Fruit fly (Drosophila melanogaster) whole organism, embryonic: ENCODE data around the gene spg.

Source experiments
- ATbp ChIP-seq: fragments of 200-800 bp; sonication (Bioruptor generic); optimal IDR thresholded peaks from 2 replicates; lab custom pipeline; 2017; ENCODE audit warnings: missing biosample characterization, mild to moderate bottlenecking, missing genetic modification characterization, missing genetic modification reagents
- Atf3 ChIP-seq: fragments of 200-800 bp; sonication (Bioruptor generic); optimal IDR thresholded peaks from 3 replicates; lab custom pipeline; 2016; ENCODE audit warnings: missing biosample characterization, missing genetic modification characterization
- Awh ChIP-seq: fragments of 200-800 bp; sonication (Bioruptor generic); IDR thresholded peaks from 2 replicates; pipeline ENCODE4, ENCODE4 v1.3.6; 2022; ENCODE audit warnings: missing biosample characterization, missing genetic modification characterization
- B-H2 ChIP-seq: fragments of 200-800 bp; sonication (Bioruptor generic); optimal IDR thresholded peaks from 2 replicates; lab custom pipeline; 2018; ENCODE audit warnings: missing biosample characterization, mild to moderate bottlenecking, missing genetic modification characterization
- Bteb2 ChIP-seq: fragments of 200-800 bp; sonication (Bioruptor generic); optimal IDR thresholded peaks from 2 replicates; lab custom pipeline; 2016; ENCODE audit warnings: missing biosample characterization, missing genetic modification characterization
- C15 ChIP-seq: fragments of 200-800 bp; sonication (Bioruptor generic); IDR thresholded peaks from 3 replicates; pipeline ENCODE4 v1.3.6; 2022; ENCODE audit warnings: missing biosample characterization, missing genetic modification characterization
- CG11247 ChIP-seq: fragments of 200-800 bp; sonication (Bioruptor generic); IDR thresholded peaks from 2 replicates; pipeline ENCODE4 v1.3.6; 2022; ENCODE audit warnings: missing biosample characterization, missing genetic modification characterization
- CG11398 ChIP-seq: fragments of 200-800 bp; sonication (Bioruptor generic); optimal IDR thresholded peaks from 2 replicates; lab custom pipeline; 2016; ENCODE audit warnings: missing biosample characterization, missing genetic modification characterization
- CG14014 ChIP-seq: fragments of 200-800 bp; sonication (Bioruptor generic); IDR thresholded peaks from 2 replicates; pipeline ENCODE4 v1.3.6; 2022; ENCODE audit warnings: missing biosample characterization, missing genetic modification characterization
- CG14441 ChIP-seq: fragments of 200-800 bp; sonication (Bioruptor generic); IDR thresholded peaks from 2 replicates; pipeline ENCODE4 v1.3.6; 2022; ENCODE audit warnings: missing biosample characterization, missing genetic modification characterization
- CG14667 ChIP-seq: fragments of 200-800 bp; sonication (Bioruptor generic); IDR thresholded peaks from 2 replicates; pipeline ENCODE4 v1.3.6; 2022; ENCODE audit warnings: missing biosample characterization, missing genetic modification characterization
- CG14965 ChIP-seq: fragments of 200-800 bp; sonication (Bioruptor generic); optimal IDR thresholded peaks from 2 replicates; lab custom pipeline; 2016; ENCODE audit warnings: missing biosample characterization, missing genetic modification characterization, borderline replicate concordance
- CG17802 ChIP-seq: fragments of 200-800 bp; sonication (Bioruptor generic); optimal IDR thresholded peaks from 2 replicates; lab custom pipeline; 2018; ENCODE audit warnings: missing biosample characterization, mild to moderate bottlenecking, missing genetic modification characterization, moderate library complexity
- CG18262 ChIP-seq: fragments of 200-800 bp; optimal IDR thresholded peaks from 3 replicates; lab custom pipeline; 2019; ENCODE audit warnings: missing biosample characterization, mild to moderate bottlenecking, missing genetic modification characterization, moderate library complexity
- CG7357 ChIP-seq: fragments of 200-800 bp; sonication (Bioruptor generic); IDR thresholded peaks from 3 replicates; pipeline ENCODE4 v1.3.6; 2022; ENCODE audit warnings: missing biosample characterization, missing genetic modification characterization
- CG7745 ChIP-seq: fragments of 200-800 bp; sonication (Bioruptor generic); optimal IDR thresholded peaks from 2 replicates; lab custom pipeline; 2018; ENCODE audit warnings: missing biosample characterization, mild to moderate bottlenecking, missing genetic modification characterization, moderate library complexity
- CG7786 ChIP-seq: fragments of 200-800 bp; sonication (Bioruptor generic); optimal IDR thresholded peaks from 2 replicates; lab custom pipeline; 2016; ENCODE audit warnings: missing biosample characterization, missing genetic modification characterization
- CG8089 ChIP-seq: fragments of 200-800 bp; sonication (Bioruptor generic); optimal IDR thresholded peaks from 3 replicates; lab custom pipeline; 2016; ENCODE audit warnings: missing biosample characterization, missing genetic modification characterization
- CG9797 ChIP-seq: fragments of 200-800 bp; sonication (Bioruptor generic); optimal IDR thresholded peaks from 3 replicates; lab custom pipeline; 2018; ENCODE audit warnings: missing biosample characterization, mild to moderate bottlenecking, missing genetic modification characterization
- Chrac-16 ChIP-seq: fragments of 200-800 bp; sonication (Bioruptor generic); optimal IDR thresholded peaks from 3 replicates; lab custom pipeline; 2016; ENCODE audit warnings: missing biosample characterization, missing genetic modification characterization
- Dip3 ChIP-seq: fragments of 200-800 bp; sonication (Bioruptor generic); optimal IDR thresholded peaks from 3 replicates; lab custom pipeline; 2016; ENCODE audit warnings: missing biosample characterization, missing genetic modification characterization
- Doc2 ChIP-seq: fragments of 200-800 bp; sonication (Bioruptor generic); IDR thresholded peaks from 2 replicates; pipeline ENCODE4 v1.3.6; 2022; ENCODE audit warnings: missing biosample characterization, missing genetic modification characterization
- Dp ChIP-seq: fragments of 200-800 bp; sonication (Bioruptor generic); optimal IDR thresholded peaks from 2 replicates; lab custom pipeline; 2018; ENCODE audit warnings: missing biosample characterization, mild to moderate bottlenecking, missing genetic modification characterization, moderate library complexity
- E2f1 ChIP-seq: fragments of 200-800 bp; sonication (Bioruptor generic); IDR thresholded peaks from 2 replicates; pipeline ENCODE4 v1.3.6; 2022; ENCODE audit warnings: missing biosample characterization, missing genetic modification characterization
- HLHmδ ChIP-seq: fragments of 200-800 bp; sonication (Bioruptor generic); optimal IDR thresholded peaks from 2 replicates; lab custom pipeline; 2018; ENCODE audit warnings: missing biosample characterization, mild to moderate bottlenecking, missing genetic modification characterization, moderate library complexity
- Hmx ChIP-seq: fragments of 200-800 bp; sonication (Bioruptor generic); optimal IDR thresholded peaks from 2 replicates; lab custom pipeline; 2016; ENCODE audit warnings: missing biosample characterization, missing genetic modification characterization
- MESR4 ChIP-seq: fragments of 200-800 bp; sonication (Bioruptor generic); optimal IDR thresholded peaks from 2 replicates; lab custom pipeline; 2018; ENCODE audit warnings: missing biosample characterization, mild to moderate bottlenecking, missing genetic modification characterization, moderate library complexity
- MTF-1 ChIP-seq: fragments of 200-800 bp; sonication (Bioruptor generic); optimal IDR thresholded peaks from 2 replicates; lab custom pipeline; 2018; ENCODE audit warnings: missing biosample characterization, mild to moderate bottlenecking, missing genetic modification characterization, borderline replicate concordance
- Pdp1 ChIP-seq, 2 experiments: fragments of 200-800 bp; sonication (Bioruptor generic); optimal IDR thresholded peaks; 3 replicates each; lab custom pipeline; 2016; ENCODE audit warnings: missing biosample characterization in 2 of 2, missing genetic modification characterization in 2 of 2, mild to moderate bottlenecking in 1 of 2, moderate library complexity in 1 of 2
- Side ChIP-seq: fragments of 200-800 bp; sonication (Bioruptor generic); optimal IDR thresholded peaks from 2 replicates; lab custom pipeline; 2016; ENCODE audit warnings: missing biosample characterization, missing genetic modification characterization
- Sox100B ChIP-seq: fragments of 200-800 bp; sonication (Bioruptor generic); optimal IDR thresholded peaks from 3 replicates; lab custom pipeline; 2018; ENCODE audit warnings: missing biosample characterization, mild to moderate bottlenecking, missing genetic modification characterization
- Ssrp ChIP-seq: fragments of 200-800 bp; sonication (Bioruptor generic); optimal IDR thresholded peaks from 2 replicates; lab custom pipeline; 2018; ENCODE audit warnings: missing biosample characterization, mild to moderate bottlenecking, missing genetic modification characterization, moderate library complexity
- Trl ChIP-seq, 3 experiments: fragments of >200 bp in 2 of 3; fragments of 200-800 bp in 1 of 3; sonication (Bioruptor generic) in 1 of 3; optimal IDR thresholded peaks; 2 replicates in 1 of 3; 3 replicates in 2 of 3; lab custom pipeline; 2016 to 2017; ENCODE audit warnings: missing biosample characterization in 1 of 3, missing genetic modification characterization in 1 of 3
- cg ChIP-seq: fragments of 200-800 bp; sonication (Bioruptor generic); optimal IDR thresholded peaks from 3 replicates; lab custom pipeline; 2019; ENCODE audit warnings: missing biosample characterization, mild to moderate bottlenecking, missing genetic modification characterization, moderate library complexity
- chif ChIP-seq, 2 experiments: fragments of 200-800 bp; sonication (Bioruptor generic); optimal IDR thresholded peaks; 3 replicates each; lab custom pipeline; 2016; ENCODE audit warnings: missing biosample characterization in 2 of 2, missing genetic modification characterization in 2 of 2
- fd3F ChIP-seq: fragments of 200-800 bp; sonication (Bioruptor generic); optimal IDR thresholded peaks from 2 replicates; lab custom pipeline; 2018; ENCODE audit warnings: missing biosample characterization, mild to moderate bottlenecking, missing genetic modification characterization, moderate library complexity
- fru ChIP-seq: fragments of >200 bp; optimal IDR thresholded peaks from 2 replicates; lab custom pipeline; 2017
- gcm2 ChIP-seq: fragments of 200-800 bp; sonication (Bioruptor generic); optimal IDR thresholded peaks from 2 replicates; lab custom pipeline; 2016; ENCODE audit warnings: missing biosample characterization, missing genetic modification characterization
- gsb-n ChIP-seq: fragments of 200-800 bp; sonication (Bioruptor generic); optimal IDR thresholded peaks from 3 replicates; lab custom pipeline; 2018; ENCODE audit warnings: missing biosample characterization, mild to moderate bottlenecking, missing genetic modification characterization
- kay ChIP-seq: fragments of 200-800 bp; sonication (Bioruptor generic); optimal IDR thresholded peaks from 2 replicates; lab custom pipeline; 2016; ENCODE audit warnings: missing biosample characterization, missing genetic modification characterization
- lov ChIP-seq, 2 experiments: fragments of 200-800 bp in 1 of 2; fragments of >200 bp in 1 of 2; sonication (Bioruptor generic) in 1 of 2; IDR thresholded peaks in 1 of 2; optimal IDR thresholded peaks in 1 of 2; 2 replicates in 1 of 2; 3 replicates in 1 of 2; pipeline versions ENCODE4 v1.3.6 to Lab custom; 2017 to 2022; ENCODE audit warnings: missing biosample characterization in 1 of 2, missing genetic modification characterization in 1 of 2
- luna ChIP-seq: fragments of 200-800 bp; sonication (Bioruptor generic); optimal IDR thresholded peaks from 2 replicates; lab custom pipeline; 2016; ENCODE audit warnings: missing biosample characterization, missing genetic modification characterization
- maf-S ChIP-seq: fragments of 200-800 bp; sonication (Bioruptor generic); optimal IDR thresholded peaks from 2 replicates; lab custom pipeline; 2016; ENCODE audit warnings: missing biosample characterization, missing genetic modification characterization
- mam ChIP-seq: fragments of 200-800 bp; sonication (Bioruptor generic); optimal IDR thresholded peaks from 3 replicates; lab custom pipeline; 2016; ENCODE audit warnings: missing biosample characterization, missing genetic modification characterization
- nerfin-1 ChIP-seq: fragments of 200-800 bp; sonication (Bioruptor generic); optimal IDR thresholded peaks from 3 replicates; lab custom pipeline; 2019; ENCODE audit warnings: missing biosample characterization, mild to moderate bottlenecking, missing genetic modification characterization, moderate library complexity
- org-1 ChIP-seq: fragments of 200-800 bp; sonication (Bioruptor generic); optimal IDR thresholded peaks from 2 replicates; lab custom pipeline; 2017; ENCODE audit warnings: missing biosample characterization, missing genetic modification characterization
- shn ChIP-seq: fragments of 200-800 bp; sonication (Bioruptor generic); optimal IDR thresholded peaks from 3 replicates; lab custom pipeline; 2016; ENCODE audit warnings: missing biosample characterization, missing genetic modification characterization
- unc-4 ChIP-seq: fragments of 200-800 bp; sonication (Bioruptor generic); IDR thresholded peaks from 2 replicates; pipeline ENCODE4 v1.3.6; 2022; ENCODE audit warnings: missing biosample characterization, missing genetic modification characterization; ENCODE audit not compliant: partially characterized antibody
- zen ChIP-seq: fragments of 200-800 bp; sonication (Bioruptor generic); optimal IDR thresholded peaks from 3 replicates; lab custom pipeline; 2018; ENCODE audit warnings: missing biosample characterization, mild to moderate bottlenecking, missing genetic modification characterization, moderate library complexity

Gene spg

DNA sequence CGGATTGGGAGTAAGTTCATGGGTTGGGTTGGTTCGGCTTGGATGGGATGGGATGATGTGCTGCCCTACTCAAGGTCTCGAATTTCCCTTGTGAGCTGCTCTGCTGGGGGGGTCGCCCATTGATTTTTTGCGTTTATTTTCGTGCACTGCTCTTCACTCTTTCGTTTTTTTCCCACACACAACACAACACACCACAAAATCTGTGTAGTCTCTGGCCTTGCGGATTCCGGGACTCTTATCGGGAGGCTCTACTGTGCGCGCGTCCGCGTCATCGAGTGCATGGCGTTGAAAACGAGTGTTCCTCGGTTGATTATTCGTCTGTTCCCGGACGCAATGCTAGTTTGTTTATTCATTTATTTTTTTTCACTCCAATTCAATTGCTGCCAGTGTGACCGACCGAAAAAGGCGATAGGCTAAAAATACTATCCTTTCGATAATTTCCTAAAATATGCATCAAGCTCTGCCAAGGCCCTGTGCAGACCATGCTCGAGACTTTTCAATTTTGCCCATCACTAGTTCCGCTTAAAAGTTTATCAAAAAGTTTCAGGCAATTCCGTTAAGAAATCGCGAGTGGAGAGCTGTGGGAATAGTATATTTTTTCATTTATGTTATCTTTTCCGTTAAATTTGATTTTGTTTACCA is 13.3 kb upstream of the spg start, which contains the start of gene WASp (continued):
- TF ChIP-seq Sox100B (GFP tag; lab: Kevin White, UChicago) = no peak
- peak; percentile 64 for TF ChIP-seq mam (GFP tag; lab: Kevin White, UChicago)
- TF ChIP-seq Side (GFP tag; lab: Kevin White, UChicago) = peak; percentile 82
- TF ChIP-seq Awh (GFP tag; lab: Robert Waterston, UW) = 0 out of 2 replicates have a peak, but pooled peaks have one; percentile 43
- TF ChIP-seq CG17802 (tag; lab: Kevin White, UChicago) = peak; percentile 100
- TF ChIP-seq Hmx (GFP tag; lab: Kevin White, UChicago) = no peak
- peak; percentile 60 for TF ChIP-seq ATbp
- TF ChIP-seq zen (tag; lab: Kevin White, UChicago) = peak; percentile 49
- TF ChIP-seq CG14667 (GFP tag; lab: Robert Waterston, UW) = peak; percentile 30; the same call in 1 of the 2 replicates
- TF ChIP-seq C15 (GFP tag; lab: Robert Waterston, UW) = 0 out of 3 replicates have a peak, but pooled peaks have one; percentile 24
- TF ChIP-seq CG7786 (GFP tag; lab: Kevin White, UChicago) = peak; percentile 61
- TF ChIP-seq CG11247 (GFP tag; lab: Robert Waterston, UW) = peak; percentile 67
- TF ChIP-seq MTF-1 (GFP tag; lab: Kevin White, UChicago) = peak; percentile 60
- no peak for TF ChIP-seq CG7745 (tag; lab: Kevin White, UChicago)
- peak; percentile 63 for TF ChIP-seq unc-4 (GFP tag; lab: Robert Waterston, UW)
- peak; percentile 40 for TF ChIP-seq nerfin-1 (tag; lab: Kevin White, UChicago)
- peak; percentile 33 for TF ChIP-seq Ssrp (tag; lab: Kevin White, UChicago)
- no peak for TF ChIP-seq lov (optimal IDR thresholded peaks at IDR 0.05; lab: Kevin White, UChicago)
- peak; percentile 83; the same call in 2 of the 3 replicates for TF ChIP-seq lov (GFP tag; IDR thresholded peaks at IDR 0.05; lab: Robert Waterston, UW)
- peak; percentile 85 for TF ChIP-seq B-H2 (GFP tag; lab: Kevin White, UChicago)
- peak; percentile 66 for TF ChIP-seq MESR4 (GFP tag; lab: Kevin White, UChicago)
- TF ChIP-seq Trl (optimal IDR thresholded peaks at IDR 0.05; lab: Kevin White, UChicago) = no peak
- peak; percentile 87 for TF ChIP-seq Trl (GFP tag; optimal IDR thresholded peaks at IDR 0.05; lab: Kevin White, UChicago)
- TF ChIP-seq CG14441 (GFP tag; lab: Robert Waterston, UW) = peak; percentile 70
- TF ChIP-seq org-1 = peak; percentile 21
- peak; percentile 65 for TF ChIP-seq CG11398 (GFP tag; lab: Kevin White, UChicago)
- TF ChIP-seq Dp = peak; percentile 63
- TF ChIP-seq E2f1 (GFP tag; lab: Robert Waterston, UW) = peak; percentile 66
- TF ChIP-seq CG8089 = peak; percentile 69
- peak; percentile 49 for TF ChIP-seq fd3F
- TF ChIP-seq Atf3 = peak; percentile 39
- peak; percentile 68 for TF ChIP-seq maf-S
- no peak for TF ChIP-seq Chrac-16
- no peak for TF ChIP-seq HLHmδ (GFP tag; lab: Kevin White, UChicago)
- TF ChIP-seq CG9797 (GFP tag; lab: Kevin White, UChicago) = peak; percentile 93
- TF ChIP-seq Doc2 (GFP tag; lab: Robert Waterston, UW) = no peak
- TF ChIP-seq CG7357 = peak; percentile 44; the same call in 1 of the 3 replicates
- no peak for TF ChIP-seq fru (lab: Kevin White, UChicago)
- TF ChIP-seq shn = peak; percentile 78
- no peak for TF ChIP-seq CG14965 (GFP tag; lab: Kevin White, UChicago)
- TF ChIP-seq CG18262 (tag; lab: Kevin White, UChicago) = no peak
- TF ChIP-seq CG14014 (GFP tag; lab: Robert Waterston, UW) = peak; percentile 59; the same call in 1 of the 2 replicates
- TF ChIP-seq Pdp1 (GFP tag; optimal IDR thresholded peaks at IDR 0.05; lab: Kevin White, UChicago) = peak in 1 of 2 experiments; percentile 59
- TF ChIP-seq kay = no peak
- peak; percentile 50 for TF ChIP-seq Dip3
- TF ChIP-seq Bteb2 (GFP tag; lab: Kevin White, UChicago) = peak; percentile 76
- peak; percentile 73 for TF ChIP-seq luna (GFP tag; lab: Kevin White, UChicago)
- TF ChIP-seq cg (GFP tag; lab: Kevin White, UChicago) = no peak
- peak; percentile 54 to 75 for TF ChIP-seq chif (GFP tag; optimal IDR thresholded peaks at IDR 0.05; lab: Kevin White, UChicago)
- TF ChIP-seq gcm2 (GFP tag; lab: Kevin White, UChicago) = peak; percentile 38
- no peak for TF ChIP-seq gsb-n (tag; lab: Kevin White, UChicago)
